Worm (Caenorhabditis elegans): ENCODE data around the gene plg-1.
A peak's percentile ranks its signal among the peaks of the same experiment; 100 is the strongest.

plg-1 gene

DNA sequence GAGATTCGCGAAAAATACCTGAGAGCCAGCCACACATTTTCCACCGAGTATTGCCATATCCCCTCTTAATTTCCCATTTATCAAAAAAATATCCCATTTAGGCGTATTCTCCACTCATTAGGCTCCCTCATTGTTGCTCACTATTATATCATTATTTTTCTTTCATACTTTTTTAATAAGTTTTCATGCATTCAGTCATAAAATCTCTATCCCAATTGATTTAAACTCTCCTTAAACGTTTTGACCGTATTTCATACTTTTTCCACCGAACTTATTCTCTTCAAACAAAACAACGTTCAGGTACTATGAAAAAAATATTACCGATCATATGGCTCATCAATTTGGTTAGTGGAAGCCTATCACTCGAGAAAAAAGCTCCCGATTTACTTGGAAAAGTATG, 37.9 kb downstream of the plg-1 start, which contains the start of gene lnkn-1:
TSS of gene lnkn-1 (plus strand) at position 301 of the 400 bp plus-strand sequence.
- TF ChIP-seq lin-39 (tag; optimal IDR thresholded peaks at IDR 0.05), result no peak

DNA sequence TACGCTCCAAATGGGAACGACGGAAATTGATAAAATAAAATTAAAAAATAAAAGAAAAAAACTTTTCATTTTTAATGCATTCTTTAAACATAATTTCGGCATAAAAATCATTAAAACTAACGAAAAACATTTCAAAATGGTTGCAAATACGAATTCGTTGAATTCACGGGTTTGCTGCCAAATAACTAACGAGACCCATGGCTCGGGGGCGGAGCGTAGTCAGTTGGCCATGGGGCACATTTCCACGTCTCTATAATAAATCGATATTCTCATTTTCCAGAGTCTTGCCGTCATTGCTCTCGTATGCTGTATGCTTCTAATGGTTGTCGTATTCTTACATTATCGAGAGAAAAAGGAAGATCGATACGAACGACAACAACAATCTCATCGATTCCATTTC, 41.4 kb downstream of the plg-1 start, which contains the start of gene ZK637.4:
TSS of gene ZK637.4 (plus strand) at position 301 of the 400 bp plus-strand sequence.
- TF ChIP-seq mab-5 (tag; optimal IDR thresholded peaks at IDR 0.05), result no peak
- no peak for TF ChIP-seq lin-11 (tag; optimal IDR thresholded peaks at IDR 0.05)
- no peak for TF ChIP-seq fos-1 (tag; optimal IDR thresholded peaks at IDR 0.05)
- no peak for TF ChIP-seq ztf-11 (tag; optimal IDR thresholded peaks at IDR 0.05)
- TF ChIP-seq sma-3 (GFP tag; optimal IDR thresholded peaks at IDR 0.05), result no peak
- no peak for TF ChIP-seq R02D3.7 (tag; optimal IDR thresholded peaks at IDR 0.05)
- no peak for TF ChIP-seq ceh-82 (tag; optimal IDR thresholded peaks at IDR 0.05)
- no peak for TF ChIP-seq ztf-1 (GFP tag; conservative IDR thresholded peaks at IDR 0.05)
- TF ChIP-seq mdl-1 (tag; optimal IDR thresholded peaks at IDR 0.05), result no peak
- no peak for TF ChIP-seq lin-13 (GFP tag; optimal IDR thresholded peaks at IDR 0.05)
- TF ChIP-seq aly-2 (tag; optimal IDR thresholded peaks at IDR 0.05), result no peak
- TF ChIP-seq ZK546.5 (tag; optimal IDR thresholded peaks at IDR 0.05), result no peak
- TF ChIP-seq alr-1 (tag; optimal IDR thresholded peaks at IDR 0.05), result no peak
- TF ChIP-seq C34F6.9 (tag; optimal IDR thresholded peaks at IDR 0.05), result no peak
- TF ChIP-seq mbf-1 (tag; optimal IDR thresholded peaks at IDR 0.05), result no peak
- no peak for TF ChIP-seq Y55F3AM.14 (GFP tag; optimal IDR thresholded peaks at IDR 0.05)
- no peak for TF ChIP-seq nhr-11 (tag; optimal IDR thresholded peaks at IDR 0.05)
- no peak for TF ChIP-seq elt-1 (tag; optimal IDR thresholded peaks at IDR 0.05)
- TF ChIP-seq nhr-25 (tag; optimal IDR thresholded peaks at IDR 0.05), result no peak
- no peak for TF ChIP-seq unc-62 (GFP tag; optimal IDR thresholded peaks at IDR 0.05)

- TF ChIP-seq lin-11 (tag; optimal IDR thresholded peaks at IDR 0.05) (no peak), sma-3 (GFP tag; optimal IDR thresholded peaks at IDR 0.05) (no peak), nhr-6 (tag; optimal IDR thresholded peaks at IDR 0.05) (no peak), sem-4 (tag; optimal IDR thresholded peaks at IDR 0.05) (no peak), ceh-82 (tag; optimal IDR thresholded peaks at IDR 0.05) (no peak), mdl-1 (tag; optimal IDR thresholded peaks at IDR 0.05) (no peak), blmp-1 (tag; optimal IDR thresholded peaks at IDR 0.05; ENCODE audit: insufficient read depth) (no peak), unc-55 (GFP tag; optimal IDR thresholded peaks at IDR 0.05) (no peak), mab-5 (tag; optimal IDR thresholded peaks at IDR 0.05) (no peak), dmd-4 (tag; optimal IDR thresholded peaks at IDR 0.05) (no peak), sma-9 (GFP tag; optimal IDR thresholded peaks at IDR 0.05) (no peak), sma-9 (tag; optimal IDR thresholded peaks at IDR 0.05) (no peak), nhr-77 (tag; optimal IDR thresholded peaks at IDR 0.05) (no peak), alr-1 (tag; optimal IDR thresholded peaks at IDR 0.05) (no peak)
These were observed 42.7 kb downstream of the plg-1 start, which contains the start of gene asna-1 for ce11 chrIII:8894782-8895181. Gene asna-1 (plus strand): TSS chrIII:8895082.

- TF ChIP-seq lsy-2 (tag; optimal IDR thresholded peaks at IDR 0.05) (peak; percentile 26 to 84), crh-2 (tag; optimal IDR thresholded peaks at IDR 0.05) (peak; percentile 44), gmeb-1 (tag; optimal IDR thresholded peaks at IDR 0.05) (peak; percentile 66), unc-55 (GFP tag; optimal IDR thresholded peaks at IDR 0.05) (peak; percentile 83), lin-13 (GFP tag; optimal IDR thresholded peaks at IDR 0.05) (peak; percentile 39), nhr-129 (tag; optimal IDR thresholded peaks at IDR 0.05) (peak; percentile 39), nhr-77 (tag; optimal IDR thresholded peaks at IDR 0.05) (no peak), C34F6.9 (tag; optimal IDR thresholded peaks at IDR 0.05) (peak; percentile 64), nhr-21 (tag; optimal IDR thresholded peaks at IDR 0.05) (no peak)
These were observed 47.7 kb downstream of the plg-1 start for ce11 chrIII:8899767-8900166.
